Worm (Caenorhabditis elegans) whole organism, L3 larva: Measurements from ENCODE around the gene twnk-1.

Experiments used
- ZK546.5 ChIP-seq: sonication (generic microtip); optimal IDR thresholded peaks from 2 replicates; lab custom pipeline; 2017; ENCODE audit warnings: missing biosample characterization, missing genetic modification characterization
- egl-27 ChIP-seq: sonication (generic microtip); optimal IDR thresholded peaks from 4 replicates; lab custom pipeline; 2017; ENCODE audit warnings: missing biosample characterization, missing genetic modification reagents, missing genetic modification characterization
- egl-5 ChIP-seq: fragments of 150-350 bp; optimal IDR thresholded peaks from 2 replicates; lab custom pipeline; 2017; ENCODE audit warnings: missing biosample characterization, missing genetic modification reagents, missing genetic modification characterization, inconsistent platforms
- elt-2 ChIP-seq: sonication (generic microtip); optimal IDR thresholded peaks from 2 replicates; lab custom pipeline; 2016; ENCODE audit warnings: missing genetic modification reagents, mild to moderate bottlenecking, missing genetic modification characterization, missing compliant biosample characterization
- elt-3 ChIP-seq, 3 experiments: fragments of 150-350 bp in 1 of 3; sonication (generic microtip) in 2 of 3; optimal IDR thresholded peaks; 2 replicates in 2 of 3; 4 replicates in 1 of 3; lab custom pipeline; 2014 to 2017; ENCODE audit warnings: missing biosample characterization in 3 of 3, missing genetic modification characterization in 3 of 3
- lin-15B ChIP-seq: fragments of 150-350 bp; optimal IDR thresholded peaks from 2 replicates; lab custom pipeline; 2014; ENCODE audit warnings: missing biosample characterization, missing genetic modification characterization
- nfya-1 ChIP-seq: sonication (generic microtip); optimal IDR thresholded peaks from 2 replicates; lab custom pipeline; 2017; ENCODE audit warnings: missing genetic modification characterization, mild to moderate bottlenecking, missing compliant biosample characterization, antibody characterized with exemption, moderate library complexity; ENCODE audit not compliant: insufficient read depth
- nhr-23 ChIP-seq: fragments of 150-350 bp; optimal IDR thresholded peaks from 2 replicates; lab custom pipeline; 2014; ENCODE audit warnings: missing biosample characterization, missing genetic modification reagents, missing genetic modification characterization
- nhr-76 ChIP-seq: fragments of 150-350 bp; sonication (generic microtip); optimal IDR thresholded peaks from 5 replicates; lab custom pipeline; 2014; ENCODE audit warnings: missing biosample characterization, missing genetic modification characterization
- skn-1 ChIP-seq: fragments of 150-350 bp; optimal IDR thresholded peaks from 2 replicates; lab custom pipeline; 2014; ENCODE audit warnings: missing biosample characterization, missing genetic modification characterization
- snpc-4 ChIP-seq: fragments of 150-350 bp; optimal IDR thresholded peaks from 2 replicates; lab custom pipeline; 2014; ENCODE audit warnings: missing biosample characterization, missing genetic modification characterization

DNA sequence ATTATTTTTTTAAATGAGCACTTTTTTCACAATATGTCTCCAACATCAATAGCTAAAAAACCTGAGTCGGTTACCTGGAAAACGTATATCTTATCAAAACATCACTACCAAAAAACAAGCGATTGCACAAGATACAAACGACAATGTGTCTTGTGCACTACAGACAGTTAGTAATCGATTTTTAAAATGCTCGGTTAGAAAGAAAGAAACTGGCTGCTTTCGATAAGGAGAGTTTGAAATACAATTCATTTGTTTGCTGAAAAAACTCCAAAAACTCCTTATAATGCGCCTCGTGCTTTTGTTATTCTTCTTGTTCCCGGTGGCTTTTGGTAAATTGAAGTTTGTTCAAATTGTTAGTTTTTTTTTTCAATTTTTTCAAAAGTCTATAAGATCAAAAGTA, 38.2 kb downstream of the twnk-1 start, which contains the start of gene acp-5:
- no peak for TF ChIP-seq elt-3 (tag; optimal IDR thresholded peaks at IDR 0.05; lab: Kevin White, UChicago)
- TF ChIP-seq snpc-4 (tag; lab: Kevin White, UChicago), result no peak
- TF ChIP-seq skn-1 (tag; lab: Kevin White, UChicago), result no peak
- no peak for TF ChIP-seq nfya-1 (tag; lab: Kevin White, UChicago)
- TF ChIP-seq egl-5, result no peak
- TF ChIP-seq nhr-23 (tag; lab: Kevin White, UChicago), result no peak
- no peak for TF ChIP-seq lin-15B (tag; lab: Kevin White, UChicago)
- TF ChIP-seq egl-27 (tag; lab: Kevin White, UChicago), result no peak
- peak; percentile 51 for TF ChIP-seq elt-2 (tag; lab: Kevin White, UChicago)
- TF ChIP-seq nhr-76, result no peak
- no peak for TF ChIP-seq ZK546.5 (tag; lab: Kevin White, UChicago)
